Worm (Caenorhabditis elegans) whole organism, young adult: ENCODE measurements around the gene F28H7.7.
A peak's percentile ranks its signal among the peaks of the same experiment; 100 is the strongest.

Source experiments
- B0035.1 ChIP-seq: sonication (generic microtip); optimal IDR thresholded peaks from 2 replicates; lab custom pipeline; 2016; ENCODE audit warnings: missing genetic modification characterization, mild to moderate bottlenecking, missing compliant biosample characterization, missing genotype, missing genetic modification reagents
- B0336.3 ChIP-seq: fragments of 200-800 bp; sonication (Bioruptor generic); IDR thresholded peaks from 2 replicates; pipeline ENCODE4 v1.3.6; 2022; ENCODE audit warnings: missing genetic modification characterization, missing compliant biosample characterization
- F23B12.7 ChIP-seq: sonication (generic microtip); optimal IDR thresholded peaks from 2 replicates; lab custom pipeline; 2017; ENCODE audit warnings: missing genetic modification characterization, mild to moderate bottlenecking, missing compliant biosample characterization, antibody characterized with exemption, moderate library complexity; ENCODE audit not compliant: insufficient read depth
- F39B2.1 ChIP-seq: fragments of 200-800 bp; sonication (Bioruptor generic); IDR thresholded peaks from 2 replicates; pipeline ENCODE4 v1.3.6; 2022; ENCODE audit warnings: missing genetic modification reagents, missing genetic modification characterization, missing compliant biosample characterization
- K11D2.4 ChIP-seq: fragments of 200-800 bp; sonication (Bioruptor generic); IDR thresholded peaks from 2 replicates; pipeline ENCODE4 v1.3.6; 2022; ENCODE audit warnings: missing genetic modification reagents, missing genetic modification characterization, missing compliant biosample characterization
- K12H6.12 ChIP-seq: fragments of 200-800 bp; sonication (Bioruptor generic); optimal IDR thresholded peaks from 2 replicates; lab custom pipeline; 2018; ENCODE audit warnings: mild to moderate bottlenecking, missing genetic modification characterization, missing compliant biosample characterization
- Y53G8AR.9 ChIP-seq: fragments of 200-800 bp; sonication (Bioruptor generic); conservative IDR thresholded peaks from 2 replicates; pipeline ENCODE4 v1.3.6; 2022; ENCODE audit warnings: missing genetic modification reagents, missing genetic modification characterization, missing compliant biosample characterization
- Y79H2A.3 ChIP-seq: fragments of 200-800 bp; sonication (Bioruptor generic); conservative IDR thresholded peaks from 2 replicates; pipeline ENCODE4 v1.3.6; 2022; ENCODE audit warnings: missing genetic modification reagents, missing genetic modification characterization, missing compliant biosample characterization
- bed-1 ChIP-seq: fragments of 200-800 bp; sonication (Bioruptor generic); IDR thresholded peaks from 2 replicates; pipeline ENCODE4 v1.3.6; 2022; ENCODE audit warnings: missing genetic modification reagents, missing genetic modification characterization, missing compliant biosample characterization
- cebp-1 ChIP-seq, 2 experiments: fragments of 200-800 bp in 1 of 2; sonication (Bioruptor generic) in 1 of 2; sonication (generic microtip) in 1 of 2; IDR thresholded peaks in 1 of 2; optimal IDR thresholded peaks in 1 of 2; 2 replicates each; pipeline versions ENCODE4 v1.3.6 to Lab custom; 2017 to 2022; ENCODE audit warnings: missing compliant biosample characterization in 2 of 2, missing genetic modification characterization in 2 of 2, mild to moderate bottlenecking in 1 of 2, missing genetic modification reagents in 1 of 2, moderate library complexity in 1 of 2
- ceh-79 ChIP-seq: sonication (generic microtip); optimal IDR thresholded peaks from 2 replicates; lab custom pipeline; 2017; ENCODE audit warnings: mild to moderate bottlenecking, missing genetic modification characterization, missing compliant biosample characterization
- dox-1 ChIP-seq: fragments of 200-800 bp; sonication (Bioruptor generic); IDR thresholded peaks from 2 replicates; pipeline ENCODE4 v1.3.6; 2022; ENCODE audit warnings: missing genetic modification reagents, missing genetic modification characterization, missing compliant biosample characterization
- dpl-1 ChIP-seq: fragments of 150-350 bp; optimal IDR thresholded peaks from 2 replicates; lab custom pipeline; 2014; ENCODE audit warnings: missing biosample characterization, missing genetic modification reagents, missing genetic modification characterization
- egl-18 ChIP-seq: fragments of 200-800 bp; sonication (Bioruptor generic); IDR thresholded peaks from 2 replicates; pipeline ENCODE4 v1.3.6; 2022; ENCODE audit warnings: missing genetic modification reagents, missing genetic modification characterization, missing compliant biosample characterization
- egl-44 ChIP-seq: fragments of 200-800 bp; sonication (Bioruptor generic); IDR thresholded peaks from 2 replicates; pipeline ENCODE4 v1.3.6; 2022; ENCODE audit warnings: missing genetic modification reagents, missing genetic modification characterization, missing compliant biosample characterization
- egrh-3 ChIP-seq: fragments of 200-800 bp; sonication (Bioruptor generic); IDR thresholded peaks from 2 replicates; pipeline ENCODE4 v1.3.6; 2022; ENCODE audit warnings: missing genetic modification reagents, missing genetic modification characterization, missing compliant biosample characterization
- ekl-4 ChIP-seq: fragments of 200-800 bp; sonication (Bioruptor generic); IDR thresholded peaks from 2 replicates; pipeline ENCODE4 v1.3.6; 2022; ENCODE audit warnings: missing genetic modification reagents, missing genetic modification characterization, missing compliant biosample characterization
- hlh-12 ChIP-seq: sonication (generic microtip); optimal IDR thresholded peaks from 2 replicates; lab custom pipeline; 2016; ENCODE audit warnings: missing genetic modification characterization, missing compliant biosample characterization
- hrde-1 ChIP-seq: sonication (generic microtip); optimal IDR thresholded peaks from 2 replicates; lab custom pipeline; 2016; ENCODE audit warnings: missing genetic modification characterization, mild to moderate bottlenecking, missing compliant biosample characterization, moderate library complexity, missing genotype, missing genetic modification reagents, borderline replicate concordance
- hsf-1 ChIP-seq: fragments of 200-800 bp; sonication (Bioruptor generic); IDR thresholded peaks from 2 replicates; pipeline ENCODE4 v1.3.6; 2022; ENCODE audit warnings: missing genetic modification reagents, missing genetic modification characterization, missing compliant biosample characterization
- let-607 ChIP-seq, 2 experiments: fragments of 200-800 bp in 1 of 2; sonication (Bioruptor generic) in 1 of 2; sonication (generic microtip) in 1 of 2; optimal IDR thresholded peaks; 2 replicates each; lab custom pipeline; 2016 to 2018; ENCODE audit warnings: mild to moderate bottlenecking in 2 of 2, missing compliant biosample characterization in 2 of 2, missing genetic modification characterization in 2 of 2, moderate library complexity in 2 of 2, missing genotype in 1 of 2
- lin-54 ChIP-seq: fragments of 200-800 bp; sonication (Bioruptor generic); optimal IDR thresholded peaks from 2 replicates; lab custom pipeline; 2018; ENCODE audit warnings: mild to moderate bottlenecking, missing genetic modification characterization, missing compliant biosample characterization
- lir-1 ChIP-seq: fragments of 200-800 bp; sonication (Bioruptor generic); conservative IDR thresholded peaks from 2 replicates; pipeline ENCODE4 v1.3.6; 2022; ENCODE audit warnings: missing genetic modification reagents, missing genetic modification characterization, missing compliant biosample characterization
- madf-3 ChIP-seq: fragments of 200-800 bp; sonication (Bioruptor generic); IDR thresholded peaks from 2 replicates; pipeline ENCODE4 v1.3.6; 2022; ENCODE audit warnings: missing genetic modification reagents, missing genetic modification characterization, missing compliant biosample characterization
- madf-6 ChIP-seq: fragments of 200-800 bp; sonication (Bioruptor generic); IDR thresholded peaks from 2 replicates; pipeline ENCODE4 v1.3.6; 2022; ENCODE audit warnings: missing genetic modification reagents, missing genetic modification characterization, missing compliant biosample characterization
- nfyb-1 ChIP-seq: fragments of 200-800 bp; sonication (Bioruptor generic); IDR thresholded peaks from 2 replicates; pipeline ENCODE4 v1.3.6; 2022; ENCODE audit warnings: missing genetic modification reagents, missing genetic modification characterization, missing compliant biosample characterization
- nhr-80 ChIP-seq: sonication (generic microtip); optimal IDR thresholded peaks from 2 replicates; lab custom pipeline; 2016; ENCODE audit warnings: missing genetic modification characterization, missing compliant biosample characterization
- rec-8 ChIP-seq, 2 experiments: sonication (generic microtip); optimal IDR thresholded peaks; 2 replicates each; lab custom pipeline; 2016; ENCODE audit warnings: mild to moderate bottlenecking in 2 of 2, missing genetic modification characterization in 2 of 2, missing genetic modification reagents in 2 of 2, missing genotype in 2 of 2, missing biosample characterization in 1 of 2, missing compliant biosample characterization in 1 of 2, moderate library complexity in 1 of 2
- snpc-1.3 ChIP-seq: sonication (generic microtip); optimal IDR thresholded peaks from 2 replicates; lab custom pipeline; 2017; ENCODE audit warnings: missing genetic modification characterization, mild to moderate bottlenecking, missing compliant biosample characterization, antibody characterized with exemption, moderate library complexity, missing genotype, missing genetic modification reagents; ENCODE audit not compliant: insufficient read depth
- snpc-3.4 ChIP-seq: sonication (generic microtip); optimal IDR thresholded peaks from 2 replicates; lab custom pipeline; 2017; ENCODE audit warnings: missing genetic modification characterization, mild to moderate bottlenecking, missing compliant biosample characterization, antibody characterized with exemption, moderate library complexity, missing genotype, missing genetic modification reagents
- unc-130 ChIP-seq: sonication (generic microtip); optimal IDR thresholded peaks from 2 replicates; lab custom pipeline; 2016; ENCODE audit warnings: missing genetic modification reagents, missing genetic modification characterization, missing compliant biosample characterization
- xnd-1 ChIP-seq: sonication (generic microtip); optimal IDR thresholded peaks from 2 replicates; lab custom pipeline; 2016; ENCODE audit warnings: missing genotype, missing genetic modification reagents, missing genetic modification characterization, missing compliant biosample characterization

The F28H7.7 gene

ce11 chrV:10776528-10777055 is 22.6 kb upstream of the F28H7.7 start, which contains the start of gene D1054.5:
Gene D1054.5, minus strand, starts transcription at chrV:10776578.
- TF ChIP-seq K12H6.12 (tag; lab: Kevin White, UChicago), result no peak
- peak; percentile 78 for TF ChIP-seq nhr-80 (tag; lab: Kevin White, UChicago)
- no peak for TF ChIP-seq let-607 (tag; optimal IDR thresholded peaks at IDR 0.05; lab: Kevin White, UChicago)
- TF ChIP-seq egl-18 (GFP tag; lab: Robert Waterston, UW), result no peak
- no peak for TF ChIP-seq egl-44
- no peak for TF ChIP-seq F23B12.7 (tag; lab: Kevin White, UChicago)

ce11 chrV:10773216-10773615 is 19.3 kb upstream of the F28H7.7 start:
- TF ChIP-seq hlh-12 (tag; lab: Kevin White, UChicago), result no peak
- no peak for TF ChIP-seq lir-1 (GFP tag; lab: Robert Waterston, UW)
- no peak for TF ChIP-seq bed-1 (GFP tag; lab: Robert Waterston, UW)
- no peak for TF ChIP-seq dpl-1 (GFP tag; lab: Kevin White, UChicago)
- TF ChIP-seq cebp-1 (GFP tag; IDR thresholded peaks at IDR 0.05; lab: Robert Waterston, UW), result no peak
- TF ChIP-seq cebp-1 (tag; optimal IDR thresholded peaks at IDR 0.05; lab: Kevin White, UChicago), result no peak
- TF ChIP-seq B0035.1 (tag; lab: Kevin White, UChicago), result no peak
- no peak for TF ChIP-seq egrh-3 (GFP tag; lab: Robert Waterston, UW)
- TF ChIP-seq snpc-3.4 (tag; lab: Kevin White, UChicago), result no peak
- no peak for TF ChIP-seq ceh-79 (tag; lab: Kevin White, UChicago)
- TF ChIP-seq unc-130 (GFP tag; lab: Kevin White, UChicago), result no peak
- no peak for TF ChIP-seq K11D2.4 (GFP tag; lab: Robert Waterston, UW)
- no peak for TF ChIP-seq dox-1

- TF ChIP-seq lin-54 (GFP tag; lab: Kevin White, UChicago), result peak; percentile 5
- peak; percentile 15 for TF ChIP-seq snpc-3.4 (tag; lab: Kevin White, UChicago)
- TF ChIP-seq madf-3 (GFP tag; lab: Robert Waterston, UW), result peak; percentile 74; the same call in 1 of the 2 replicates
- TF ChIP-seq lir-1 (GFP tag; lab: Robert Waterston, UW), result no peak
- TF ChIP-seq rec-8 (tag; optimal IDR thresholded peaks at IDR 0.05; lab: Kevin White, UChicago), result no peak
- TF ChIP-seq Y53G8AR.9 (GFP tag; lab: Robert Waterston, UW), result 0 out of 2 replicates have a peak, but pooled peaks have one; percentile 63
- peak; percentile 49 for TF ChIP-seq snpc-1.3
- TF ChIP-seq F39B2.1 (GFP tag; lab: Robert Waterston, UW), result 0 out of 2 replicates have a peak, but pooled peaks have one; percentile 50
- peak; percentile 50; the same call in 1 of the 2 replicates for TF ChIP-seq ekl-4 (GFP tag; lab: Robert Waterston, UW)
- peak; percentile 51; the same call in 1 of the 2 replicates for TF ChIP-seq hsf-1 (GFP tag; lab: Robert Waterston, UW)
- TF ChIP-seq xnd-1 (tag; lab: Kevin White, UChicago), result no peak
- TF ChIP-seq ceh-79 (tag; lab: Kevin White, UChicago), result no peak
- peak; percentile 49; the same call in 1 of the 2 replicates for TF ChIP-seq madf-6 (GFP tag; lab: Robert Waterston, UW)
- 0 out of 2 replicates have a peak, but pooled peaks have one; percentile 15 for TF ChIP-seq B0336.3 (GFP tag; lab: Robert Waterston, UW)
- TF ChIP-seq nfyb-1 (GFP tag; lab: Robert Waterston, UW), result 0 out of 2 replicates have a peak, but pooled peaks have one; percentile 41
- no peak for TF ChIP-seq egrh-3 (GFP tag; lab: Robert Waterston, UW)
- peak; percentile 20 for TF ChIP-seq hrde-1
- 0 out of 2 replicates have a peak, but pooled peaks have one; percentile 43 for TF ChIP-seq Y79H2A.3 (GFP tag; lab: Robert Waterston, UW)
Observed at ce11 chrV:10771390-10771789, 17.4 kb upstream of the F28H7.7 start, which contains the start of gene D1054.3. Gene D1054.3, plus strand, starts transcription at chrV:10771451.
